Worm (Caenorhabditis elegans): Measurements from ENCODE around the gene mrps-18C.

- TF ChIP-seq pha-4 (tag; optimal IDR thresholded peaks at IDR 0.05) (no peak), ceh-48 (tag; optimal IDR thresholded peaks at IDR 0.05) (no peak), nhr-11 (tag; optimal IDR thresholded peaks at IDR 0.05) (no peak), che-1 (tag; optimal IDR thresholded peaks at IDR 0.05) (no peak), ttx-3 (tag; optimal IDR thresholded peaks at IDR 0.05) (no peak), ceh-18 (tag; optimal IDR thresholded peaks at IDR 0.05) (no peak)
Measured at ce11 chrIII:4951824-4952223, 16.4 kb downstream of the mrps-18C start, which contains the start of gene flh-2.
